Fruit fly (Drosophila melanogaster) whole organism: ENCODE data around the gene ato.

Source experiments
- Dll ChIP-seq: fragments of >200 bp; optimal IDR thresholded peaks from 2 replicates; lab custom pipeline; 2017
- psq ChIP-seq: fragments of >200 bp; optimal IDR thresholded peaks from 2 replicates; lab custom pipeline; 2017

- TF ChIP-seq psq (lab: Kevin White, UChicago): no peak
- TF ChIP-seq Dll (lab: Kevin White, UChicago): no peak
These were observed 26.3 kb upstream of the ato start for dm6 chr3R:8251532-8251931.
